Worm (Caenorhabditis elegans) whole organism, L1 larva: ENCODE measurements around the gene F58F12.4.

Experiments
- C16A3.4 ChIP-seq: fragments of 150-350 bp; optimal IDR thresholded peaks from 2 replicates; lab custom pipeline; 2014; ENCODE audit warnings: missing biosample characterization, missing genetic modification characterization
- C34B4.2 ChIP-seq: sonication (generic microtip); optimal IDR thresholded peaks from 2 replicates; lab custom pipeline; 2017; ENCODE audit warnings: mild to moderate bottlenecking, missing genetic modification characterization, missing compliant biosample characterization
- alr-1 ChIP-seq: fragments of 200-800 bp; sonication (Bioruptor generic); optimal IDR thresholded peaks from 2 replicates; lab custom pipeline; 2018; ENCODE audit warnings: borderline replicate concordance, mild to moderate bottlenecking, missing genetic modification characterization, missing compliant biosample characterization
- aly-2 ChIP-seq: fragments of 150-350 bp; optimal IDR thresholded peaks from 2 replicates; lab custom pipeline; 2014; ENCODE audit warnings: missing biosample characterization, missing genetic modification characterization
- ama-1 ChIP-seq: fragments of 150-350 bp; optimal IDR thresholded peaks from 2 replicates; lab custom pipeline; 2014
- blmp-1 ChIP-seq: fragments of 150-350 bp; optimal IDR thresholded peaks from 2 replicates; lab custom pipeline; 2014; ENCODE audit warnings: missing biosample characterization, missing genetic modification characterization
- ceh-63 ChIP-seq: fragments of 200-800 bp; sonication (Bioruptor generic); optimal IDR thresholded peaks from 2 replicates; lab custom pipeline; 2018; ENCODE audit warnings: mild to moderate bottlenecking, missing genetic modification characterization, missing compliant biosample characterization
- ceh-8 ChIP-seq: fragments of 200-800 bp; sonication (Bioruptor generic); optimal IDR thresholded peaks from 2 replicates; lab custom pipeline; 2018; ENCODE audit warnings: mild to moderate bottlenecking, missing genetic modification characterization, moderate library complexity, missing compliant biosample characterization
- ceh-88 ChIP-seq: fragments of 200-800 bp; sonication (Bioruptor generic); IDR thresholded peaks from 2 replicates; pipeline ENCODE4 v1.3.6; 2022; ENCODE audit warnings: missing genetic modification characterization, missing compliant biosample characterization
- ceh-90 ChIP-seq: sonication (generic microtip); optimal IDR thresholded peaks from 2 replicates; lab custom pipeline; 2016; ENCODE audit warnings: missing genetic modification characterization, missing compliant biosample characterization
- ces-1 ChIP-seq: fragments of 150-350 bp; optimal IDR thresholded peaks from 2 replicates; lab custom pipeline; 2014; ENCODE audit warnings: missing biosample characterization, missing genetic modification reagents, missing genetic modification characterization
- dpl-1 ChIP-seq, 3 experiments: fragments of 150-350 bp in 2 of 3; sonication (generic microtip) in 1 of 3; optimal IDR thresholded peaks; 2 replicates each; lab custom pipeline; 2014 to 2017; ENCODE audit warnings: missing biosample characterization in 3 of 3, missing genetic modification characterization in 3 of 3, missing genetic modification reagents in 3 of 3
- efl-1 ChIP-seq, 4 experiments: fragments of 150-350 bp; optimal IDR thresholded peaks in 3 of 4; peaks in 1 of 4; 1 replicate in 1 of 4; 2 replicates in 3 of 4; lab custom pipeline; 2014; ENCODE audit warnings: missing biosample characterization in 2 of 4, missing genetic modification characterization in 2 of 4, missing genetic modification reagents in 2 of 4
- egl-13 ChIP-seq: sonication (generic microtip); optimal IDR thresholded peaks from 2 replicates; lab custom pipeline; 2016; ENCODE audit warnings: missing genotype, missing genetic modification reagents, missing genetic modification characterization, missing compliant biosample characterization
- egl-27 ChIP-seq, 2 experiments: fragments of 150-350 bp in 1 of 2; sonication (generic microtip); optimal IDR thresholded peaks; 3 replicates each; lab custom pipeline; 2017 to 2018; ENCODE audit warnings: missing biosample characterization in 2 of 2, missing genetic modification characterization in 2 of 2, missing genetic modification reagents in 2 of 2
- elt-3 ChIP-seq, 6 experiments: fragments of 150-350 bp in 1 of 6; sonication (generic microtip); optimal IDR thresholded peaks; 2 replicates each; lab custom pipeline; 2017 to 2018; ENCODE audit warnings: missing biosample characterization in 6 of 6, missing genetic modification characterization in 6 of 6, inconsistent platforms in 1 of 6
- ets-5 ChIP-seq: fragments of 200-800 bp; sonication (Bioruptor generic); IDR thresholded peaks from 2 replicates; pipeline ENCODE4 v1.3.6; 2022; ENCODE audit warnings: missing genetic modification characterization, missing compliant biosample characterization
- fkh-10 ChIP-seq: sonication (generic microtip); optimal IDR thresholded peaks from 2 replicates; lab custom pipeline; 2017; ENCODE audit warnings: missing biosample characterization, missing genetic modification reagents, missing genetic modification characterization
- grh-1 ChIP-seq: fragments of 200-800 bp; sonication (Bioruptor generic); IDR thresholded peaks from 2 replicates; pipeline ENCODE4 v1.3.6; 2022; ENCODE audit warnings: missing genetic modification reagents, missing genetic modification characterization, missing compliant biosample characterization
- hlh-17 ChIP-seq: fragments of 200-800 bp; sonication (Bioruptor generic); optimal IDR thresholded peaks from 2 replicates; lab custom pipeline; 2018; ENCODE audit warnings: missing genetic modification characterization, mild to moderate bottlenecking, missing compliant biosample characterization, moderate library complexity, borderline replicate concordance
- hlh-4 ChIP-seq: sonication (generic microtip); optimal IDR thresholded peaks from 2 replicates; lab custom pipeline; 2016; ENCODE audit warnings: mild to moderate bottlenecking, missing genetic modification characterization, missing compliant biosample characterization
- irx-1 ChIP-seq: sonication (generic microtip); optimal IDR thresholded peaks from 2 replicates; lab custom pipeline; 2016; ENCODE audit warnings: missing genetic modification characterization, missing compliant biosample characterization
- isw-1 ChIP-seq: fragments of 200-800 bp; sonication (Bioruptor generic); IDR thresholded peaks from 2 replicates; pipeline ENCODE4 v1.3.6; 2022; ENCODE audit warnings: missing genetic modification characterization, missing compliant biosample characterization
- jun-1 ChIP-seq: fragments of 150-350 bp; optimal IDR thresholded peaks from 2 replicates; lab custom pipeline; 2014; ENCODE audit warnings: missing biosample characterization, missing genetic modification reagents, missing genetic modification characterization
- lin-15B ChIP-seq: fragments of 150-350 bp; sonication (generic microtip); optimal IDR thresholded peaks from 3 replicates; lab custom pipeline; 2014; ENCODE audit warnings: missing biosample characterization, missing genetic modification characterization
- lin-35 ChIP-seq, 2 experiments: fragments of 150-350 bp; optimal IDR thresholded peaks; 2 replicates each; lab custom pipeline; 2014; ENCODE audit warnings: missing biosample characterization in 2 of 2, missing genetic modification characterization in 2 of 2, missing genetic modification reagents in 2 of 2
- lin-39 ChIP-seq: fragments of 150-350 bp; optimal IDR thresholded peaks from 2 replicates; lab custom pipeline; 2014; ENCODE audit warnings: missing biosample characterization, missing genetic modification reagents, missing genetic modification characterization
- lir-3 ChIP-seq: sonication (generic microtip); optimal IDR thresholded peaks from 2 replicates; lab custom pipeline; 2016; ENCODE audit warnings: mild to moderate bottlenecking, missing genetic modification characterization, moderate library complexity, missing compliant biosample characterization; ENCODE audit not compliant: poor library complexity
- lsy-2 ChIP-seq, 2 experiments: fragments of 150-350 bp; optimal IDR thresholded peaks; 2 replicates each; lab custom pipeline; 2014; ENCODE audit warnings: missing biosample characterization in 2 of 2, missing genetic modification characterization in 2 of 2
- mab-9 ChIP-seq: fragments of 200-800 bp; sonication (Bioruptor generic); IDR thresholded peaks from 2 replicates; pipeline ENCODE4 v1.3.6; 2022; ENCODE audit warnings: missing genetic modification reagents, missing genetic modification characterization, missing compliant biosample characterization
- mdl-1 ChIP-seq, 2 experiments: fragments of 150-350 bp; optimal IDR thresholded peaks; 2 replicates each; lab custom pipeline; 2014 to 2017; ENCODE audit warnings: missing biosample characterization in 2 of 2, missing genetic modification characterization in 2 of 2, inconsistent platforms in 1 of 2
- mef-2 ChIP-seq: fragments of 150-350 bp; optimal IDR thresholded peaks from 2 replicates; lab custom pipeline; 2014; ENCODE audit warnings: missing biosample characterization, missing genetic modification characterization
- mep-1 ChIP-seq: fragments of 150-350 bp; optimal IDR thresholded peaks from 2 replicates; lab custom pipeline; 2014; ENCODE audit warnings: missing biosample characterization, missing genetic modification characterization
- nhr-12 ChIP-seq: sonication (generic microtip); optimal IDR thresholded peaks from 2 replicates; lab custom pipeline; 2017; ENCODE audit warnings: missing biosample characterization, missing genetic modification characterization
- nhr-47 ChIP-seq: sonication (generic microtip); optimal IDR thresholded peaks from 2 replicates; lab custom pipeline; 2016; ENCODE audit warnings: mild to moderate bottlenecking, missing genetic modification characterization, moderate library complexity, missing compliant biosample characterization
- nhr-71 ChIP-seq: sonication (generic microtip); optimal IDR thresholded peaks from 2 replicates; lab custom pipeline; 2016; ENCODE audit warnings: mild to moderate bottlenecking, missing genetic modification characterization, moderate library complexity, missing compliant biosample characterization
- nhr-76 ChIP-seq: sonication (generic microtip); optimal IDR thresholded peaks from 2 replicates; lab custom pipeline; 2017; ENCODE audit warnings: missing biosample characterization, missing genetic modification characterization
- nhr-84 ChIP-seq: sonication (generic microtip); optimal IDR thresholded peaks from 2 replicates; lab custom pipeline; 2017; ENCODE audit warnings: missing biosample characterization, missing genetic modification characterization
- nhr-85 ChIP-seq: sonication (generic microtip); peaks from one replicate; lab custom pipeline; 2016; ENCODE audit warnings: missing genetic modification characterization, inconsistent platforms, missing compliant biosample characterization
- pag-3 ChIP-seq: sonication (generic microtip); optimal IDR thresholded peaks from 2 replicates; lab custom pipeline; 2017; ENCODE audit warnings: missing genetic modification characterization, mild to moderate bottlenecking, missing compliant biosample characterization, antibody characterized with exemption, borderline replicate concordance; ENCODE audit not compliant: insufficient read depth
- pax-3 ChIP-seq: fragments of 200-800 bp; sonication (Bioruptor generic); optimal IDR thresholded peaks from 2 replicates; lab custom pipeline; 2018; ENCODE audit warnings: mild to moderate bottlenecking, missing genetic modification characterization, moderate library complexity, missing compliant biosample characterization
- rnt-1 ChIP-seq: sonication (generic microtip); optimal IDR thresholded peaks from 2 replicates; lab custom pipeline; 2016; ENCODE audit warnings: mild to moderate bottlenecking, missing genetic modification characterization, moderate library complexity, missing compliant biosample characterization
- skn-1 ChIP-seq: fragments of 150-350 bp; optimal IDR thresholded peaks from 2 replicates; lab custom pipeline; 2014; ENCODE audit warnings: missing biosample characterization, missing genetic modification characterization
- snpc-4 ChIP-seq: fragments of 150-350 bp; optimal IDR thresholded peaks from 2 replicates; lab custom pipeline; 2014; ENCODE audit warnings: missing biosample characterization, missing genetic modification characterization
- sox-4 ChIP-seq: sonication (generic microtip); optimal IDR thresholded peaks from 2 replicates; lab custom pipeline; 2016; ENCODE audit warnings: missing genetic modification characterization, missing compliant biosample characterization
- sup-37 ChIP-seq: fragments of 200-800 bp; sonication (Bioruptor generic); optimal IDR thresholded peaks from 2 replicates; lab custom pipeline; 2018; ENCODE audit warnings: mild to moderate bottlenecking, missing genetic modification characterization, missing compliant biosample characterization
- swsn-7 ChIP-seq: sonication (generic microtip); optimal IDR thresholded peaks from 2 replicates; lab custom pipeline; 2016; ENCODE audit warnings: missing genetic modification characterization, missing compliant biosample characterization
- unc-130 ChIP-seq: fragments of 150-350 bp; optimal IDR thresholded peaks from 2 replicates; lab custom pipeline; 2017; ENCODE audit warnings: missing biosample characterization, missing genetic modification characterization, inconsistent platforms
- unc-30 ChIP-seq: sonication (generic microtip); optimal IDR thresholded peaks from 2 replicates; lab custom pipeline; 2017; ENCODE audit warnings: missing biosample characterization, missing genetic modification characterization
- unc-98 ChIP-seq: fragments of 200-800 bp; sonication (Bioruptor generic); IDR thresholded peaks from 2 replicates; pipeline ENCODE4 v1.3.6; 2022; ENCODE audit warnings: missing genetic modification characterization, missing compliant biosample characterization
- vab-15 ChIP-seq: sonication (generic microtip); optimal IDR thresholded peaks from 2 replicates; lab custom pipeline; 2017; ENCODE audit warnings: missing genotype, mild to moderate bottlenecking, missing genetic modification characterization, missing compliant biosample characterization
- zag-1 ChIP-seq: fragments of 150-350 bp; optimal IDR thresholded peaks from 2 replicates; lab custom pipeline; 2014; ENCODE audit warnings: missing biosample characterization, missing genetic modification characterization

Gene F58F12.4

ce11 chrII:6348360-6348759 is 38.2 kb upstream of the F58F12.4 start (continued):
- peak; percentile 95 for TF ChIP-seq mep-1 (tag; lab: Kevin White, UChicago)
- peak; percentile 35 for TF ChIP-seq fkh-10
- peak; percentile 47 to 61 for TF ChIP-seq egl-27 (tag; optimal IDR thresholded peaks at IDR 0.05; lab: Kevin White, UChicago)
- peak; percentile 46 for TF ChIP-seq egl-13 (tag; lab: Kevin White, UChicago)
- TF ChIP-seq irx-1 (tag; lab: Kevin White, UChicago), result peak; percentile 74
- peak; percentile 80 for TF ChIP-seq skn-1 (tag; lab: Kevin White, UChicago)
- TF ChIP-seq unc-130 (tag; lab: Kevin White, UChicago), result peak; percentile 66
- TF ChIP-seq sup-37, result peak; percentile 22
- peak; percentile 60 for TF ChIP-seq snpc-4 (tag; lab: Kevin White, UChicago)
- peak; percentile 97 for TF ChIP-seq nhr-71 (tag; lab: Kevin White, UChicago)
- peak; percentile 22 to 98 for TF ChIP-seq mdl-1 (tag; optimal IDR thresholded peaks at IDR 0.05; lab: Kevin White, UChicago)
- no peak for TF ChIP-seq nhr-76 (tag; lab: Kevin White, UChicago)
- TF ChIP-seq ces-1, result no peak
- no peak for TF ChIP-seq unc-30 (tag; lab: Kevin White, UChicago)
- TF ChIP-seq pag-3 (tag; lab: Kevin White, UChicago), result no peak
- TF ChIP-seq ets-5, result no peak
- TF ChIP-seq jun-1, result peak; percentile 93
- peak; percentile 70 for TF ChIP-seq mab-9
- TF ChIP-seq elt-3 (tag; optimal IDR thresholded peaks at IDR 0.05; lab: Kevin White, UChicago), result peak in 5 of 6 experiments; percentile 19 to 93 (median 59)
- peak; percentile 77 for TF ChIP-seq mef-2
- no peak for TF ChIP-seq nhr-84 (tag; lab: Kevin White, UChicago)
- peak; percentile 90 for TF ChIP-seq rnt-1 (tag; lab: Kevin White, UChicago)
- peak; percentile 73 for TF ChIP-seq ceh-8 (GFP tag; lab: Kevin White, UChicago)
- TF ChIP-seq C34B4.2 (tag; lab: Kevin White, UChicago), result no peak
- TF ChIP-seq swsn-7, result peak; percentile 94
- TF ChIP-seq lir-3 (tag; lab: Kevin White, UChicago), result peak; percentile 78
- TF ChIP-seq ama-1, result peak; percentile 97
- TF ChIP-seq hlh-17 (GFP tag; lab: Kevin White, UChicago), result no peak
- TF ChIP-seq isw-1 (GFP tag; lab: Robert Waterston, UW), result peak; percentile 67
- TF ChIP-seq aly-2 (tag; lab: Kevin White, UChicago), result no peak
- TF ChIP-seq alr-1 (tag; lab: Kevin White, UChicago), result no peak
- peak; percentile 83 for TF ChIP-seq C16A3.4 (tag; lab: Kevin White, UChicago)
- TF ChIP-seq grh-1, result peak; percentile 79
- TF ChIP-seq ceh-88 (GFP tag; lab: Robert Waterston, UW), result no peak; the same call in 1 of the 2 replicates
- TF ChIP-seq zag-1 (tag; lab: Kevin White, UChicago), result no peak
- TF ChIP-seq sox-4, result peak; percentile 69
- peak; percentile 82 to 85 for TF ChIP-seq efl-1 (optimal IDR thresholded peaks at IDR 0.05; lab: Kevin White, UChicago)
- TF ChIP-seq efl-1 (GFP tag; optimal IDR thresholded peaks at IDR 0.05 in 1 of 2; lab: Kevin White, UChicago), result peak; percentile 69 to 98
- TF ChIP-seq ceh-90, result no peak
- TF ChIP-seq lin-39 (tag; lab: Kevin White, UChicago), result peak; percentile 53
- peak; percentile 89 for TF ChIP-seq nhr-85
- no peak for TF ChIP-seq unc-98 (GFP tag; lab: Robert Waterston, UW)
- TF ChIP-seq dpl-1 (GFP tag; optimal IDR thresholded peaks at IDR 0.05; lab: Kevin White, UChicago), result peak; percentile 58 to 76 (median 66)
- TF ChIP-seq lin-35 (GFP tag; optimal IDR thresholded peaks at IDR 0.05; lab: Kevin White, UChicago), result peak; percentile 81 to 89
- TF ChIP-seq nhr-47 (tag; lab: Kevin White, UChicago), result peak; percentile 94
- no peak for TF ChIP-seq vab-15 (tag; lab: Kevin White, UChicago)
- peak; percentile 92 for TF ChIP-seq blmp-1 (tag; lab: Kevin White, UChicago)
- TF ChIP-seq lsy-2 (tag; optimal IDR thresholded peaks at IDR 0.05; lab: Kevin White, UChicago), result peak; percentile 88 to 91
- TF ChIP-seq nhr-12 (tag; lab: Kevin White, UChicago), result no peak
- peak; percentile 41 for TF ChIP-seq pax-3 (tag; lab: Kevin White, UChicago)
- TF ChIP-seq lin-15B, result peak; percentile 20
- no peak for TF ChIP-seq ceh-63 (GFP tag; lab: Kevin White, UChicago)
- TF ChIP-seq hlh-4 (tag; lab: Kevin White, UChicago), result no peak
